Fruit fly (Drosophila melanogaster) whole organism, pupa: ENCODE results near the gene CG33927.

Experiments used
- CG10348 ChIP-seq: fragments of 200-800 bp; sonication (Bioruptor generic); IDR thresholded peaks from 2 replicates; pipeline ENCODE4 v1.3.6; 2022; ENCODE audit warnings: missing biosample characterization, missing genetic modification characterization
- CG12605 ChIP-seq: fragments of 200-800 bp; sonication (Bioruptor generic); IDR thresholded peaks from 2 replicates; pipeline ENCODE4 v1.3.6; 2022; ENCODE audit warnings: missing biosample characterization, missing genetic modification characterization
- CG13204 ChIP-seq: fragments of 200-800 bp; sonication (Bioruptor generic); optimal IDR thresholded peaks from 2 replicates; lab custom pipeline; 2018; ENCODE audit warnings: missing biosample characterization, mild to moderate bottlenecking, missing genetic modification characterization, moderate library complexity
- CG14655 ChIP-seq: fragments of 200-800 bp; sonication (Bioruptor generic); optimal IDR thresholded peaks from 3 replicates; lab custom pipeline; 2017; ENCODE audit warnings: mild to moderate bottlenecking, missing biosample characterization, missing genetic modification reagents, missing genetic modification characterization
- CG15710 ChIP-seq: fragments of 200-800 bp; sonication (Bioruptor generic); optimal IDR thresholded peaks from 2 replicates; lab custom pipeline; 2018; ENCODE audit warnings: missing biosample characterization, mild to moderate bottlenecking, missing genetic modification characterization, moderate library complexity
- CG17806 ChIP-seq: fragments of 200-800 bp; sonication (Bioruptor generic); optimal IDR thresholded peaks from 2 replicates; lab custom pipeline; 2018; ENCODE audit warnings: missing biosample characterization, mild to moderate bottlenecking, missing genetic modification characterization, moderate library complexity
- CG32121 ChIP-seq: fragments of 200-800 bp; sonication (Bioruptor generic); IDR thresholded peaks from 2 replicates; pipeline ENCODE4 v1.3.6; 2022; ENCODE audit warnings: missing biosample characterization, missing genetic modification characterization
- CG34367 ChIP-seq: fragments of 200-800 bp; sonication (Bioruptor generic); optimal IDR thresholded peaks from 2 replicates; lab custom pipeline; 2018; ENCODE audit warnings: missing biosample characterization, mild to moderate bottlenecking, missing genetic modification characterization
- CG4496 ChIP-seq: fragments of 200-800 bp; sonication (Bioruptor generic); IDR thresholded peaks from 3 replicates; pipeline ENCODE4 v1.3.6; 2022; ENCODE audit warnings: missing biosample characterization, missing genetic modification characterization
- CG8159 ChIP-seq: fragments of 200-800 bp; sonication (Bioruptor generic); optimal IDR thresholded peaks from 3 replicates; lab custom pipeline; 2018; ENCODE audit warnings: missing biosample characterization, mild to moderate bottlenecking, missing genetic modification characterization, moderate library complexity
- CG8301 ChIP-seq: fragments of 200-800 bp; sonication (Bioruptor generic); optimal IDR thresholded peaks from 2 replicates; lab custom pipeline; 2018; ENCODE audit warnings: missing biosample characterization, mild to moderate bottlenecking, missing genetic modification characterization
- CG9948 ChIP-seq: fragments of 200-800 bp; sonication (Bioruptor generic); optimal IDR thresholded peaks from 2 replicates; lab custom pipeline; 2018; ENCODE audit warnings: missing biosample characterization, mild to moderate bottlenecking, missing genetic modification characterization, moderate library complexity
- D1 ChIP-seq: fragments of 200-800 bp; sonication (Bioruptor generic); optimal IDR thresholded peaks from 2 replicates; lab custom pipeline; 2018; ENCODE audit warnings: missing biosample characterization, mild to moderate bottlenecking, missing genetic modification characterization, moderate library complexity
- EcR ChIP-seq: fragments of 200-800 bp; sonication (Bioruptor generic); optimal IDR thresholded peaks from 3 replicates; lab custom pipeline; 2019; ENCODE audit warnings: missing biosample characterization, missing genetic modification characterization, mild to moderate bottlenecking, moderate library complexity, missing genetic modification reagents
- Ets98B ChIP-seq: fragments of 200-800 bp; sonication (Bioruptor generic); IDR thresholded peaks from 2 replicates; pipeline ENCODE4 v1.3.6; 2022; ENCODE audit warnings: missing biosample characterization, missing genetic modification characterization
- Pif1A ChIP-seq: fragments of 200-800 bp; sonication (Bioruptor generic); optimal IDR thresholded peaks from 3 replicates; lab custom pipeline; 2016; ENCODE audit warnings: missing biosample characterization, missing genetic modification characterization
- Pif1B ChIP-seq: fragments of 200-800 bp; sonication (Bioruptor generic); optimal IDR thresholded peaks from 3 replicates; lab custom pipeline; 2016; ENCODE audit warnings: missing biosample characterization, missing genetic modification characterization
- Snoo ChIP-seq: fragments of 200-800 bp; sonication (Bioruptor generic); optimal IDR thresholded peaks from 3 replicates; lab custom pipeline; 2017; ENCODE audit warnings: missing biosample characterization, mild to moderate bottlenecking, missing genetic modification characterization, inconsistent platforms
- fd96Ca ChIP-seq: fragments of 200-800 bp; sonication (Bioruptor generic); IDR thresholded peaks from 3 replicates; pipeline ENCODE4 v1.3.6; 2022; ENCODE audit warnings: missing biosample characterization, missing genetic modification characterization
- gl ChIP-seq: fragments of 200-800 bp; sonication (Bioruptor generic); optimal IDR thresholded peaks from 2 replicates; lab custom pipeline; 2018; ENCODE audit warnings: missing biosample characterization, mild to moderate bottlenecking, missing genetic modification characterization
- rn ChIP-seq: fragments of 200-800 bp; sonication (Bioruptor generic); IDR thresholded peaks from 2 replicates; pipeline ENCODE4 v1.3.6; 2022; ENCODE audit warnings: missing biosample characterization, missing genetic modification characterization

Gene CG33927

DNA sequence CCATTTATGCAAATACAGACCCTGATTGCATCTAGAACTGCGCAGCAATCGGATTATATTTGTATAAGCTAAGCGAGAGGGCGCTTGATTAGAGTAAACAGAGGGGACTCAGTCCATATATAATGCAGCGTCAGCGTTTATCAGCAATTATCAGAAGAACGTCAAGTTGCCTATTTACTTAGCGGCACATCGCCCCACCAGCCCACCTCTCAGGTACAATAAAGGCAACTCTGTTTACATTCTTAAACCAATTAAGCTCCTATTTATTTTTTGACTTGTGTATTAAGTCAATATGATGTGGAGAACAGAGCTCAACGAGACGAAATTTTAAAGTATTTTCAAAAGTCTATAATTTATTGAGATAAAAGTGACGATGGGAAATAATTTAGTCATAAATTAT, 25.5 kb downstream of the CG33927 start:
- TF ChIP-seq gl (tag; lab: Kevin White, UChicago) (peak; percentile 91), CG17806 (tag; lab: Kevin White, UChicago) (peak; percentile 70), Snoo (tag; lab: Kevin White, UChicago) (peak; percentile 81), CG12605 (GFP tag; lab: Robert Waterston, UW) (peak; percentile 66; the same call in 1 of the 2 replicates), CG14655 (peak; percentile 75), CG32121 (peak; percentile 81), D1 (tag; lab: Kevin White, UChicago) (no peak), rn (0 out of 2 replicates have a peak, but pooled peaks have one; percentile 17), CG13204 (GFP tag; lab: Kevin White, UChicago) (peak; percentile 72), CG34367 (tag; lab: Kevin White, UChicago) (peak; percentile 78), CG8159 (tag; lab: Kevin White, UChicago) (peak; percentile 80), CG4496 (peak; percentile 87), fd96Ca (peak; percentile 61; the same call in 2 of the 3 replicates), Ets98B (GFP tag; lab: Robert Waterston, UW) (peak; percentile 79), Pif1A (GFP tag; lab: Kevin White, UChicago) (peak; percentile 92), CG15710 (tag; lab: Kevin White, UChicago) (peak; percentile 78), EcR (GFP tag; lab: Kevin White, UChicago) (peak; percentile 44), CG8301 (tag; lab: Kevin White, UChicago) (peak; percentile 57), Pif1B (GFP tag; lab: Kevin White, UChicago) (peak; percentile 88), CG10348 (GFP tag; lab: Robert Waterston, UW) (no peak), CG9948 (peak; percentile 55)

DNA sequence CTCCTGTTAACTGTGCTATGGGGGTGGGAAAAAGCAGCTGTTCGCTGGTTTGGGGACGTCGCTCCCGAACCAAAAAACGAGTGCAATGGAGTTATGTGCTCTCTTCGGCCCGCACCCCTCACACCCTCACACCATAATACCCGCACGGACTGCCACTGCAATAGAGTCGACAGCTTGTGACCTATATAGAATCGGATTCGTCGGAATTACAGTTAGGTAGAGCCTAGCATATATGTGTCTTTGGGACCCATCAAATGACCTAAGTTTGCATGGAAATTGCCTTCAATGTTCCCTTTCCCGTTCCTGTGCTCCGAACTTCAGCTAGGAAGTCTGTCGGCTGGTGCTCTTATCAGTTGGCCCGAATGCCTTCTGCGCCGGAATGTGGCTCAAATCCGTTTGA, 26.2 kb downstream of the CG33927 start:
- no peak for TF ChIP-seq fd96Ca
- no peak for TF ChIP-seq CG32121
- TF ChIP-seq CG8159 (tag; lab: Kevin White, UChicago), result no peak
- TF ChIP-seq Pif1B (GFP tag; lab: Kevin White, UChicago), result no peak
- TF ChIP-seq CG34367 (tag; lab: Kevin White, UChicago), result no peak
- no peak for TF ChIP-seq gl (tag; lab: Kevin White, UChicago)
- no peak for TF ChIP-seq CG12605 (GFP tag; lab: Robert Waterston, UW)
- TF ChIP-seq CG14655, result no peak
- TF ChIP-seq Snoo (tag; lab: Kevin White, UChicago), result no peak
- TF ChIP-seq CG8301 (tag; lab: Kevin White, UChicago), result no peak
- no peak for TF ChIP-seq Pif1A (GFP tag; lab: Kevin White, UChicago)
- no peak for TF ChIP-seq rn
- no peak for TF ChIP-seq D1 (tag; lab: Kevin White, UChicago)
- TF ChIP-seq EcR (GFP tag; lab: Kevin White, UChicago), result no peak

DNA sequence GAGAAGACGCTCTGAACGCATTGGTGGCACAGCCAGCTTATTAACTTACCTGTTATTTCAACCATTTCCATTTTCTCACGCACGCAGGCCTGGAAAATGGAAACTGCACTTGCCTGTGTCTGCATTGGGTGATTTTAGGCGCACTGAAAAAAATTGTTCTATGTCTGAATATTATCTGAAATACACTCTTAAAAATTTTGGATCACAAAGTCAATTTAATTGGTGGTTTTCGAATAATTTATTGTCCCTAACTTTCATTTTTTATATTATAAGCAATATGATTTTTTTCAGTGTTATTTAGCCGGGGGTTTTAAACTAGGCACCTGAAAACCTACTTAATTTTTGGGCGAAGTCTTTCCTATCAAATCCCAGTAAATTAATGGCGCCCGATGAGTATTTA, 27.3 kb downstream of the CG33927 start:
- TF ChIP-seq Pif1A (GFP tag; lab: Kevin White, UChicago) (peak; percentile 70), CG10348 (GFP tag; lab: Robert Waterston, UW) (no peak), CG12605 (GFP tag; lab: Robert Waterston, UW) (peak; percentile 42; the same call in 1 of the 2 replicates), Snoo (tag; lab: Kevin White, UChicago) (peak; percentile 24), rn (peak; percentile 43; the same call in 1 of the 2 replicates), CG14655 (peak; percentile 77), EcR (GFP tag; lab: Kevin White, UChicago) (no peak), CG13204 (GFP tag; lab: Kevin White, UChicago) (no peak), D1 (tag; lab: Kevin White, UChicago) (peak; percentile 66), fd96Ca (no peak), Pif1B (GFP tag; lab: Kevin White, UChicago) (peak; percentile 37), CG15710 (tag; lab: Kevin White, UChicago) (peak; percentile 46), CG32121 (peak; percentile 83), gl (tag; lab: Kevin White, UChicago) (peak; percentile 31), CG17806 (tag; lab: Kevin White, UChicago) (peak; percentile 72), Ets98B (GFP tag; lab: Robert Waterston, UW) (peak; percentile 69), CG4496 (peak; percentile 88), CG9948 (peak; percentile 58), CG8301 (tag; lab: Kevin White, UChicago) (peak; percentile 79), CG8159 (tag; lab: Kevin White, UChicago) (peak; percentile 74), CG34367 (tag; lab: Kevin White, UChicago) (peak; percentile 21)

DNA sequence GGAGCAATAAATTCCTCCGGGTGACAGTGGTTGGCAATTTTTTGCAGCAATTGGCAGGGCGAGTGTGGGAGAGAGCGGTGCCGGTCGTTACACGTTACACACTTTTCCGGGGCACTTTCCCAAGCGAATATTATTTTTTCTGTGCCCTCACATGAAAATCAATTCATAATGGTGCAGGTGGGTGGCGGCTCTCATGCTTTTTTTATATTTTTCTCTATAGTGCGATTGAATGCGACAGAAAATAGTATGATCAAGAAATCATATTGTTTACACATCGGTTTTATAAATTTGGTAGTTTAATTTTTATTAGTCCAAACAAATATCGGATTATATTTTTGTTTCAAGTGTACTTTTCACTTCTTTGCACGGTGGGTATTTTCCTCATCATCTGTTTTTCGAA, 28.8 kb downstream of the CG33927 start:
- TF ChIP-seq CG10348 (GFP tag; lab: Robert Waterston, UW), result no peak
- TF ChIP-seq gl (tag; lab: Kevin White, UChicago), result no peak
- TF ChIP-seq fd96Ca, result peak; percentile 37; the same call in 1 of the 3 replicates
- peak; percentile 29; the same call in 1 of the 2 replicates for TF ChIP-seq CG32121

DNA sequence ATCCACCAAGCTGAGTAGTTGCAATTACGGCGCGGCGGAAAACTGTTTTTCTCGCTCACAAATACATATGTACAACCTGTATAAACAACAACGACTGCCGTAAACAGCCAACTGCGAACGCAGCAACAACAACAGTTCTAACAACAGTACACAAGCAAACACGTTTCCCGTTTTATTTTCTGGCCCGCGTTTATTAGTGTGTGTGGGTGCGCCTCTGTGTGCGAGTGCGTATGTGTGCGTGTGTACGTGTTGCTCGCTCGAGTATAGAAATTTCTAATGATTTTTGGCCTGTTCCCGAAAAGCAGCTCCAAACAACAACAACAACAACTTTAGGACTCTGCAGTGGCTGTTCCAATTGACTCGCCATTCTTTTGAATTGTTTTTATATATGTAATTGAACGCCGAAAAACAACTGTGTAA, 30.5 kb downstream of the CG33927 start:
- TF ChIP-seq CG13204 (GFP tag; lab: Kevin White, UChicago), result no peak
- 0 out of 2 replicates have a peak, but pooled peaks have one; percentile 2 for TF ChIP-seq CG12605 (GFP tag; lab: Robert Waterston, UW)
